Fruit fly (Drosophila melanogaster) whole organism, embryonic: ENCODE results near the gene Tsen34.
A peak's percentile ranks its signal among the peaks of the same experiment; 100 is the strongest.

Experiments used
- B-H1 ChIP-seq: fragments of 200-800 bp; sonication (Bioruptor generic); IDR thresholded peaks from 3 replicates; pipeline ENCODE4 v1.3.6; 2022; ENCODE audit warnings: missing biosample characterization, missing genetic modification characterization
- CG10654 ChIP-seq: fragments of 200-800 bp; sonication (Bioruptor generic); optimal IDR thresholded peaks from 2 replicates; lab custom pipeline; 2016; ENCODE audit warnings: missing biosample characterization, missing genetic modification characterization
- CG11093 ChIP-seq: fragments of 200-800 bp; sonication (Bioruptor generic); IDR thresholded peaks from 3 replicates; pipeline ENCODE4 v1.3.6; 2022; ENCODE audit warnings: missing biosample characterization, missing genetic modification characterization
- CG11695 ChIP-seq: fragments of 200-800 bp; sonication (Bioruptor generic); IDR thresholded peaks from 3 replicates; pipeline ENCODE4 v1.3.6; 2022; ENCODE audit warnings: missing biosample characterization, missing genetic modification characterization
- CG12219 ChIP-seq: fragments of 200-800 bp; sonication (Bioruptor generic); optimal IDR thresholded peaks from 3 replicates; lab custom pipeline; 2018; ENCODE audit warnings: missing biosample characterization, mild to moderate bottlenecking, missing genetic modification characterization
- CG13287 ChIP-seq: fragments of 200-800 bp; sonication (Bioruptor generic); IDR thresholded peaks from 2 replicates; pipeline ENCODE4 v1.3.6; 2022; ENCODE audit warnings: missing biosample characterization, missing genetic modification characterization; ENCODE audit not compliant: partially characterized antibody
- CG15479 ChIP-seq: fragments of 200-800 bp; sonication (Bioruptor generic); optimal IDR thresholded peaks from 3 replicates; lab custom pipeline; 2019; ENCODE audit warnings: missing biosample characterization, mild to moderate bottlenecking, missing genetic modification characterization, moderate library complexity
- CG1602 ChIP-seq: fragments of 200-800 bp; sonication (Bioruptor generic); optimal IDR thresholded peaks from 3 replicates; lab custom pipeline; 2016; ENCODE audit warnings: missing biosample characterization, missing genetic modification characterization
- CG17359 ChIP-seq: fragments of 200-800 bp; sonication (Bioruptor generic); optimal IDR thresholded peaks from 3 replicates; lab custom pipeline; 2018; ENCODE audit warnings: missing biosample characterization, mild to moderate bottlenecking, missing genetic modification characterization, moderate library complexity
- CG17361 ChIP-seq: fragments of 200-800 bp; sonication (Bioruptor generic); IDR thresholded peaks from 3 replicates; pipeline ENCODE4 v1.3.6; 2022; ENCODE audit warnings: missing biosample characterization, missing genetic modification characterization
- CG3281 ChIP-seq: fragments of 200-800 bp; sonication (Bioruptor generic); optimal IDR thresholded peaks from 3 replicates; lab custom pipeline; 2017; ENCODE audit warnings: missing biosample characterization, mild to moderate bottlenecking, missing genetic modification characterization
- CG3407 ChIP-seq: fragments of 200-800 bp; sonication (Bioruptor generic); optimal IDR thresholded peaks from 2 replicates; lab custom pipeline; 2018; ENCODE audit warnings: missing biosample characterization, mild to moderate bottlenecking, missing genetic modification characterization
- CG3995 ChIP-seq: fragments of 200-800 bp; sonication (Bioruptor generic); optimal IDR thresholded peaks from 3 replicates; lab custom pipeline; 2016; ENCODE audit warnings: missing biosample characterization, missing genetic modification characterization
- CG7357 ChIP-seq: fragments of 200-800 bp; sonication (Bioruptor generic); IDR thresholded peaks from 3 replicates; pipeline ENCODE4 v1.3.6; 2022; ENCODE audit warnings: missing biosample characterization, missing genetic modification characterization
- CG7372 ChIP-seq: fragments of 200-800 bp; sonication (Bioruptor generic); IDR thresholded peaks from 2 replicates; pipeline ENCODE4 v1.3.6; 2022; ENCODE audit warnings: missing biosample characterization, missing genetic modification characterization
- CG9437 ChIP-seq: fragments of 200-800 bp; sonication (Bioruptor generic); optimal IDR thresholded peaks from 2 replicates; lab custom pipeline; 2018; ENCODE audit warnings: missing biosample characterization, mild to moderate bottlenecking, missing genetic modification characterization
- CTCF ChIP-seq: fragments of 200-800 bp; sonication (Bioruptor generic); optimal IDR thresholded peaks from 2 replicates; lab custom pipeline; 2017; ENCODE audit warnings: missing biosample characterization, mild to moderate bottlenecking, missing genetic modification characterization, moderate library complexity
- HLH54F ChIP-seq: fragments of 200-800 bp; sonication (Bioruptor generic); optimal IDR thresholded peaks from 3 replicates; lab custom pipeline; 2016; ENCODE audit warnings: missing biosample characterization, missing genetic modification characterization
- Hr78 ChIP-seq, 2 experiments: fragments of 200-800 bp in 1 of 2; fragments of >200 bp in 1 of 2; sonication (Bioruptor generic) in 1 of 2; optimal IDR thresholded peaks; 2 replicates each; lab custom pipeline; 2017 to 2019; ENCODE audit warnings: missing biosample characterization in 2 of 2, missing genetic modification characterization in 2 of 2, mild to moderate bottlenecking in 1 of 2, moderate library complexity in 1 of 2
- Hsf ChIP-seq: fragments of 200-800 bp; sonication (Bioruptor generic); optimal IDR thresholded peaks from 3 replicates; lab custom pipeline; 2016; ENCODE audit warnings: missing biosample characterization, missing genetic modification characterization
- Lpt ChIP-seq: fragments of >200 bp; optimal IDR thresholded peaks from 2 replicates; lab custom pipeline; 2018; ENCODE audit warnings: missing biosample characterization, missing genetic modification characterization
- NC2α ChIP-seq: fragments of 200-800 bp; sonication (Bioruptor generic); optimal IDR thresholded peaks from 2 replicates; lab custom pipeline; 2016; ENCODE audit warnings: missing biosample characterization, missing genetic modification characterization
- NC2β ChIP-seq: fragments of 200-800 bp; sonication (Bioruptor generic); optimal IDR thresholded peaks from 2 replicates; lab custom pipeline; 2016; ENCODE audit warnings: missing biosample characterization, missing genetic modification characterization
- NK7.1 ChIP-seq: fragments of 200-800 bp; sonication (Bioruptor generic); optimal IDR thresholded peaks from 3 replicates; lab custom pipeline; 2016; ENCODE audit warnings: missing biosample characterization, missing genetic modification characterization
- Nf-YA ChIP-seq: fragments of 200-800 bp; sonication (Bioruptor generic); IDR thresholded peaks from 2 replicates; pipeline ENCODE4 v1.3.6; 2022; ENCODE audit warnings: missing biosample characterization, missing genetic modification characterization
- Nf-YB ChIP-seq: fragments of 200-800 bp; sonication (Bioruptor generic); optimal IDR thresholded peaks from 3 replicates; lab custom pipeline; 2019; ENCODE audit warnings: missing biosample characterization, mild to moderate bottlenecking, missing genetic modification characterization, moderate library complexity
- Side ChIP-seq: fragments of 200-800 bp; sonication (Bioruptor generic); optimal IDR thresholded peaks from 2 replicates; lab custom pipeline; 2016; ENCODE audit warnings: missing biosample characterization, missing genetic modification characterization
- Stat92E ChIP-seq, 3 experiments: fragments of >200 bp in 2 of 3; fragments of 200-800 bp in 1 of 3; sonication (Bioruptor generic) in 1 of 3; optimal IDR thresholded peaks; 2 replicates each; lab custom pipeline; 2017 to 2019; ENCODE audit warnings: missing biosample characterization in 3 of 3, missing genetic modification characterization in 3 of 3, mild to moderate bottlenecking in 1 of 3, moderate library complexity in 1 of 3
- YL-1 ChIP-seq: fragments of 200-800 bp; sonication (Bioruptor generic); optimal IDR thresholded peaks from 3 replicates; lab custom pipeline; 2017; ENCODE audit warnings: missing biosample characterization, mild to moderate bottlenecking, missing genetic modification characterization
- ac ChIP-seq: fragments of 200-800 bp; sonication (Bioruptor generic); optimal IDR thresholded peaks from 3 replicates; lab custom pipeline; 2017; ENCODE audit warnings: missing biosample characterization, mild to moderate bottlenecking, missing genetic modification characterization
- amos ChIP-seq: fragments of 200-800 bp; sonication (Bioruptor generic); IDR thresholded peaks from 2 replicates; pipeline ENCODE4 v1.3.6; 2022; ENCODE audit warnings: missing biosample characterization, missing genetic modification characterization; ENCODE audit not compliant: partially characterized antibody
- chm ChIP-seq: fragments of 200-800 bp; sonication (Bioruptor generic); IDR thresholded peaks from 2 replicates; pipeline ENCODE4 v1.3.6; 2022; ENCODE audit warnings: missing biosample characterization, missing genetic modification characterization
- crol ChIP-seq: fragments of 200-800 bp; sonication (Bioruptor generic); IDR thresholded peaks from 2 replicates; pipeline ENCODE4 v1.3.6; 2022; ENCODE audit warnings: missing biosample characterization, missing genetic modification characterization
- cwo ChIP-seq: fragments of 200-800 bp; sonication (Bioruptor generic); optimal IDR thresholded peaks from 3 replicates; lab custom pipeline; 2017; ENCODE audit warnings: missing biosample characterization, missing genetic modification characterization, mild to moderate bottlenecking, moderate library complexity, missing genetic modification reagents
- disco-r ChIP-seq: fragments of 200-800 bp; sonication (Bioruptor generic); optimal IDR thresholded peaks from 2 replicates; lab custom pipeline; 2016; ENCODE audit warnings: missing biosample characterization, missing genetic modification characterization
- dmrt99B ChIP-seq: fragments of 200-800 bp; sonication (Bioruptor generic); optimal IDR thresholded peaks from 2 replicates; lab custom pipeline; 2018; ENCODE audit warnings: missing biosample characterization, mild to moderate bottlenecking, missing genetic modification characterization, moderate library complexity
- ems ChIP-seq: fragments of 200-800 bp; sonication (Bioruptor generic); optimal IDR thresholded peaks from 3 replicates; lab custom pipeline; 2016; ENCODE audit warnings: missing biosample characterization, missing genetic modification characterization
- eve ChIP-seq, 2 experiments: fragments of >200 bp; optimal IDR thresholded peaks; 2 replicates each; lab custom pipeline; 2017; ENCODE audit warnings: missing biosample characterization in 2 of 2, missing genetic modification characterization in 2 of 2
- gce ChIP-seq: fragments of 200-800 bp; sonication (Bioruptor generic); IDR thresholded peaks from 3 replicates; pipeline ENCODE4 v1.3.6; 2022; ENCODE audit warnings: missing biosample characterization, missing genetic modification characterization
- lbe ChIP-seq: fragments of 200-800 bp; sonication (Bioruptor generic); optimal IDR thresholded peaks from 2 replicates; lab custom pipeline; 2016; ENCODE audit warnings: missing biosample characterization, mild to moderate bottlenecking, missing genetic modification characterization
- sc ChIP-seq, 3 experiments: fragments of >200 bp in 2 of 3; fragments of 200-800 bp in 1 of 3; sonication (Bioruptor generic) in 1 of 3; optimal IDR thresholded peaks; 2 replicates in 2 of 3; 3 replicates in 1 of 3; lab custom pipeline; 2017; ENCODE audit warnings: mild to moderate bottlenecking in 1 of 3, missing biosample characterization in 1 of 3, missing genetic modification characterization in 1 of 3, missing genetic modification reagents in 1 of 3
- sens ChIP-seq: fragments of 200-800 bp; sonication (Bioruptor generic); peaks from one replicate; lab custom pipeline; 2016; ENCODE audit warnings: missing biosample characterization, missing genetic modification characterization
- sens-2 ChIP-seq: fragments of 200-800 bp; sonication (Bioruptor generic); IDR thresholded peaks from 2 replicates; pipeline ENCODE4 v1.3.6; 2022; ENCODE audit warnings: missing biosample characterization, missing genetic modification characterization
- sisA ChIP-seq: fragments of 200-800 bp; sonication (Bioruptor generic); IDR thresholded peaks from 2 replicates; pipeline ENCODE4 v1.3.6; 2022; ENCODE audit warnings: missing biosample characterization, missing genetic modification characterization
- sob ChIP-seq: fragments of 200-800 bp; sonication (Bioruptor generic); IDR thresholded peaks from 2 replicates; pipeline ENCODE4 v1.3.6; 2022; ENCODE audit warnings: missing biosample characterization, missing genetic modification characterization
- stwl ChIP-seq: fragments of 200-800 bp; sonication (Bioruptor generic); optimal IDR thresholded peaks from 3 replicates; lab custom pipeline; 2018; ENCODE audit warnings: missing biosample characterization, mild to moderate bottlenecking, missing genetic modification characterization, moderate library complexity
- unc-4 ChIP-seq: fragments of 200-800 bp; sonication (Bioruptor generic); IDR thresholded peaks from 2 replicates; pipeline ENCODE4 v1.3.6; 2022; ENCODE audit warnings: missing biosample characterization, missing genetic modification characterization; ENCODE audit not compliant: partially characterized antibody
- unpg ChIP-seq: fragments of 200-800 bp; sonication (Bioruptor generic); optimal IDR thresholded peaks from 3 replicates; lab custom pipeline; 2018; ENCODE audit warnings: missing biosample characterization, mild to moderate bottlenecking, missing genetic modification characterization, moderate library complexity
- wor ChIP-seq: fragments of 200-800 bp; sonication (Bioruptor generic); IDR thresholded peaks from 2 replicates; pipeline ENCODE4 v1.3.6; 2022; ENCODE audit warnings: missing biosample characterization, missing genetic modification characterization

The Tsen34 gene

dm6 chr3L:14801854-14802616 lies 40.4 kb upstream of the Tsen34 start, which contains the start of gene NHP2 (continued):
- TF ChIP-seq sens (peak; percentile 89), sob (GFP tag; lab: Robert Waterston, UW) (peak; percentile 80), CG7372 (GFP tag; lab: Robert Waterston, UW) (peak; percentile 76), CG15479 (GFP tag; lab: Kevin White, UChicago) (no peak), CG11093 (GFP tag; lab: Robert Waterston, UW) (peak; percentile 42; the same call in 2 of the 3 replicates), CG9437 (GFP tag; lab: Kevin White, UChicago) (peak; percentile 74), CG10654 (GFP tag; lab: Kevin White, UChicago) (peak; percentile 77), unpg (GFP tag; lab: Kevin White, UChicago) (peak; percentile 88), eve (GFP tag; optimal IDR thresholded peaks at IDR 0.05; lab: Kevin White, UChicago) (no peak), chm (peak; percentile 79), Hsf (peak; percentile 81), YL-1 (GFP tag; lab: Kevin White, UChicago) (peak; percentile 95), Stat92E (GFP tag; optimal IDR thresholded peaks at IDR 0.05; lab: Kevin White, UChicago) (peak in 1 of 3 experiments; percentile 24), sc (optimal IDR thresholded peaks at IDR 0.05; lab: Kevin White, UChicago) (no peak), sc (GFP tag; optimal IDR thresholded peaks at IDR 0.05; lab: Kevin White, UChicago) (no peak), cwo (peak; percentile 86), CG3407 (GFP tag; lab: Kevin White, UChicago) (peak; percentile 72), Hr78 (GFP tag; optimal IDR thresholded peaks at IDR 0.05; lab: Kevin White, UChicago) (peak in 1 of 2 experiments; percentile 94), Nf-YB (GFP tag; lab: Kevin White, UChicago) (peak; percentile 65), CG11695 (GFP tag; lab: Robert Waterston, UW) (peak; percentile 83), NC2α (GFP tag; lab: Kevin White, UChicago) (peak; percentile 36), lbe (peak; percentile 81), CG12219 (GFP tag; lab: Kevin White, UChicago) (peak; percentile 76), dmrt99B (tag; lab: Kevin White, UChicago) (no peak), NC2β (GFP tag; lab: Kevin White, UChicago) (peak; percentile 42), CG1602 (peak; percentile 73), CG7357 (GFP tag; lab: Robert Waterston, UW) (peak; percentile 46; the same call in 1 of the 3 replicates), crol (GFP tag; lab: Robert Waterston, UW) (no peak), NK7.1 (peak; percentile 27), unc-4 (GFP tag; lab: Robert Waterston, UW) (peak; percentile 34), disco-r (GFP tag; lab: Kevin White, UChicago) (no peak), HLH54F (GFP tag; lab: Kevin White, UChicago) (peak; percentile 54), Lpt (no peak), CG17359 (tag; lab: Kevin White, UChicago) (peak; percentile 83), CG17361 (peak; percentile 80), CG3281 (GFP tag; lab: Kevin White, UChicago) (peak; percentile 83), CG13287 (GFP tag; lab: Robert Waterston, UW) (peak; percentile 49; the same call in 1 of the 2 replicates), CG3995 (GFP tag; lab: Kevin White, UChicago) (peak; percentile 39), sisA (peak; percentile 68), ac (GFP tag; lab: Kevin White, UChicago) (peak; percentile 34), CTCF (GFP tag; lab: Kevin White, UChicago) (peak; percentile 68), wor (0 out of 2 replicates have a peak, but pooled peaks have one; percentile 28), B-H1 (GFP tag; lab: Robert Waterston, UW) (peak; percentile 72), Nf-YA (GFP tag; lab: Robert Waterston, UW) (no peak; the same call in 1 of the 2 replicates), sens-2 (peak; percentile 75; the same call in 1 of the 2 replicates), stwl (tag; lab: Kevin White, UChicago) (peak; percentile 87), ems (peak; percentile 58), amos (peak; percentile 17; the same call in 1 of the 2 replicates), Side (peak; percentile 30), gce (GFP tag; lab: Robert Waterston, UW) (peak; percentile 88)
